Worm (Caenorhabditis elegans): ENCODE measurements around the gene ccep-97.

ce11 chrV:4844591-4844990, 26.1 kb upstream of the ccep-97 start, which contains the start of gene abhd-5.2:
- no peak for TF ChIP-seq ztf-3 (GFP tag; optimal IDR thresholded peaks at IDR 0.05)
- no peak for TF ChIP-seq unc-62 (GFP tag; optimal IDR thresholded peaks at IDR 0.05)
- no peak for TF ChIP-seq T26A5.8 (tag; optimal IDR thresholded peaks at IDR 0.05)
- TF ChIP-seq ceh-58 (GFP tag; IDR thresholded peaks at IDR 0.05) = no peak
- TF ChIP-seq madf-10 (tag; optimal IDR thresholded peaks at IDR 0.05) = no peak
- no peak for TF ChIP-seq ztf-25 (GFP tag; IDR thresholded peaks at IDR 0.05)
- TF ChIP-seq snpc-4 (GFP tag; optimal IDR thresholded peaks at IDR 0.05) = no peak
- TF ChIP-seq snpc-4 (tag; optimal IDR thresholded peaks at IDR 0.05) = no peak
- no peak for TF ChIP-seq Y53G8AR.9 (GFP tag; conservative IDR thresholded peaks at IDR 0.05)
- TF ChIP-seq ama-1 (optimal IDR thresholded peaks at IDR 0.05) = no peak
- no peak for TF ChIP-seq ama-1 (GFP tag; optimal IDR thresholded peaks at IDR 0.05)
- no peak for TF ChIP-seq unc-130 (GFP tag; optimal IDR thresholded peaks at IDR 0.05)
- no peak for TF ChIP-seq ceh-27 (GFP tag; optimal IDR thresholded peaks at IDR 0.05)

Measured in whole organism, young adult.